Worm (Caenorhabditis elegans) whole organism, L1 larva: ENCODE data around the gene pdl-1.

Source experiments
- C04F5.9 ChIP-seq: sonication (generic microtip); optimal IDR thresholded peaks from 2 replicates; lab custom pipeline; 2016; ENCODE audit warnings: missing genetic modification characterization, missing compliant biosample characterization
- C16A3.4 ChIP-seq: fragments of 150-350 bp; optimal IDR thresholded peaks from 2 replicates; lab custom pipeline; 2014; ENCODE audit warnings: missing biosample characterization, missing genetic modification characterization
- C34B4.2 ChIP-seq: sonication (generic microtip); optimal IDR thresholded peaks from 2 replicates; lab custom pipeline; 2017; ENCODE audit warnings: mild to moderate bottlenecking, missing genetic modification characterization, missing compliant biosample characterization
- F16B12.6 ChIP-seq: fragments of 150-350 bp; optimal IDR thresholded peaks from 2 replicates; lab custom pipeline; 2014; ENCODE audit warnings: missing biosample characterization, missing genetic modification characterization
- Y116A8C.19 ChIP-seq: sonication (generic microtip); optimal IDR thresholded peaks from 2 replicates; lab custom pipeline; 2016; ENCODE audit warnings: missing compliant biosample characterization, missing genetic modification characterization, borderline replicate concordance
- blmp-1 ChIP-seq: fragments of 150-350 bp; optimal IDR thresholded peaks from 2 replicates; lab custom pipeline; 2014; ENCODE audit warnings: missing biosample characterization, missing genetic modification characterization
- ceh-82 ChIP-seq, 3 experiments: fragments of 150-350 bp in 1 of 3; sonication (generic microtip) in 2 of 3; optimal IDR thresholded peaks; 2 replicates each; lab custom pipeline; 2014 to 2017; ENCODE audit warnings: missing biosample characterization in 3 of 3, missing genetic modification characterization in 3 of 3
- ces-1 ChIP-seq: fragments of 150-350 bp; optimal IDR thresholded peaks from 2 replicates; lab custom pipeline; 2014; ENCODE audit warnings: missing biosample characterization, missing genetic modification reagents, missing genetic modification characterization
- dpl-1 ChIP-seq, 3 experiments: fragments of 150-350 bp in 2 of 3; sonication (generic microtip) in 1 of 3; optimal IDR thresholded peaks; 2 replicates each; lab custom pipeline; 2014 to 2017; ENCODE audit warnings: missing biosample characterization in 3 of 3, missing genetic modification characterization in 3 of 3, missing genetic modification reagents in 3 of 3
- dsc-1 ChIP-seq: sonication (generic microtip); optimal IDR thresholded peaks from 2 replicates; lab custom pipeline; 2016; ENCODE audit warnings: mild to moderate bottlenecking, missing genetic modification characterization, missing compliant biosample characterization
- efl-1 ChIP-seq, 4 experiments: fragments of 150-350 bp; optimal IDR thresholded peaks in 3 of 4; peaks in 1 of 4; 1 replicate in 1 of 4; 2 replicates in 3 of 4; lab custom pipeline; 2014; ENCODE audit warnings: missing biosample characterization in 2 of 4, missing genetic modification characterization in 2 of 4, missing genetic modification reagents in 2 of 4
- egl-13 ChIP-seq: sonication (generic microtip); optimal IDR thresholded peaks from 2 replicates; lab custom pipeline; 2016; ENCODE audit warnings: missing genotype, missing genetic modification reagents, missing genetic modification characterization, missing compliant biosample characterization
- elt-2 ChIP-seq: sonication (generic microtip); optimal IDR thresholded peaks from 2 replicates; lab custom pipeline; 2016; ENCODE audit warnings: missing genetic modification characterization, mild to moderate bottlenecking, inconsistent platforms, missing compliant biosample characterization, missing genetic modification reagents
- ets-5 ChIP-seq: fragments of 200-800 bp; sonication (Bioruptor generic); IDR thresholded peaks from 2 replicates; pipeline ENCODE4 v1.3.6; 2022; ENCODE audit warnings: missing genetic modification characterization, missing compliant biosample characterization
- fkh-8 ChIP-seq: sonication (generic microtip); optimal IDR thresholded peaks from 2 replicates; lab custom pipeline; 2016; ENCODE audit warnings: mild to moderate bottlenecking, missing genetic modification characterization, missing compliant biosample characterization
- hlh-4 ChIP-seq: sonication (generic microtip); optimal IDR thresholded peaks from 2 replicates; lab custom pipeline; 2016; ENCODE audit warnings: mild to moderate bottlenecking, missing genetic modification characterization, missing compliant biosample characterization
- hpl-2 ChIP-seq: fragments of 150-350 bp; optimal IDR thresholded peaks from 2 replicates; lab custom pipeline; 2014; ENCODE audit warnings: missing biosample characterization, missing genetic modification reagents, missing genetic modification characterization
- irx-1 ChIP-seq: sonication (generic microtip); optimal IDR thresholded peaks from 2 replicates; lab custom pipeline; 2016; ENCODE audit warnings: missing genetic modification characterization, missing compliant biosample characterization
- isw-1 ChIP-seq: fragments of 200-800 bp; sonication (Bioruptor generic); IDR thresholded peaks from 2 replicates; pipeline ENCODE4 v1.3.6; 2022; ENCODE audit warnings: missing genetic modification characterization, missing compliant biosample characterization
- jun-1 ChIP-seq: fragments of 150-350 bp; optimal IDR thresholded peaks from 2 replicates; lab custom pipeline; 2014; ENCODE audit warnings: missing biosample characterization, missing genetic modification reagents, missing genetic modification characterization
- lin-14 ChIP-seq: fragments of 200-800 bp; sonication (Bioruptor generic); optimal IDR thresholded peaks from 2 replicates; lab custom pipeline; 2018; ENCODE audit warnings: mild to moderate bottlenecking, missing genetic modification characterization, moderate library complexity, missing compliant biosample characterization
- lin-15B ChIP-seq: fragments of 150-350 bp; sonication (generic microtip); optimal IDR thresholded peaks from 3 replicates; lab custom pipeline; 2014; ENCODE audit warnings: missing biosample characterization, missing genetic modification characterization
- lin-35 ChIP-seq, 2 experiments: fragments of 150-350 bp; optimal IDR thresholded peaks; 2 replicates each; lab custom pipeline; 2014; ENCODE audit warnings: missing biosample characterization in 2 of 2, missing genetic modification characterization in 2 of 2, missing genetic modification reagents in 2 of 2
- lir-3 ChIP-seq: sonication (generic microtip); optimal IDR thresholded peaks from 2 replicates; lab custom pipeline; 2016; ENCODE audit warnings: mild to moderate bottlenecking, missing genetic modification characterization, moderate library complexity, missing compliant biosample characterization; ENCODE audit not compliant: poor library complexity
- lsy-2 ChIP-seq, 2 experiments: fragments of 150-350 bp; optimal IDR thresholded peaks; 2 replicates each; lab custom pipeline; 2014; ENCODE audit warnings: missing biosample characterization in 2 of 2, missing genetic modification characterization in 2 of 2
- mep-1 ChIP-seq: fragments of 150-350 bp; optimal IDR thresholded peaks from 2 replicates; lab custom pipeline; 2014; ENCODE audit warnings: missing biosample characterization, missing genetic modification characterization
- nhr-12 ChIP-seq: sonication (generic microtip); optimal IDR thresholded peaks from 2 replicates; lab custom pipeline; 2017; ENCODE audit warnings: missing biosample characterization, missing genetic modification characterization
- nhr-19 ChIP-seq: fragments of 200-800 bp; sonication (Bioruptor generic); conservative IDR thresholded peaks from 2 replicates; pipeline ENCODE4 v1.3.6; 2022; ENCODE audit warnings: missing genetic modification characterization, missing compliant biosample characterization
- nhr-20 ChIP-seq: sonication (generic microtip); optimal IDR thresholded peaks from 2 replicates; lab custom pipeline; 2016; ENCODE audit warnings: mild to moderate bottlenecking, missing genetic modification characterization, missing compliant biosample characterization
- nhr-28 ChIP-seq: fragments of 150-350 bp; optimal IDR thresholded peaks from 2 replicates; lab custom pipeline; 2014; ENCODE audit warnings: missing biosample characterization, missing genetic modification characterization
- nhr-47 ChIP-seq: sonication (generic microtip); optimal IDR thresholded peaks from 2 replicates; lab custom pipeline; 2016; ENCODE audit warnings: mild to moderate bottlenecking, missing genetic modification characterization, moderate library complexity, missing compliant biosample characterization
- nhr-71 ChIP-seq: sonication (generic microtip); optimal IDR thresholded peaks from 2 replicates; lab custom pipeline; 2016; ENCODE audit warnings: mild to moderate bottlenecking, missing genetic modification characterization, moderate library complexity, missing compliant biosample characterization
- nhr-76 ChIP-seq: sonication (generic microtip); optimal IDR thresholded peaks from 2 replicates; lab custom pipeline; 2017; ENCODE audit warnings: missing biosample characterization, missing genetic modification characterization
- nhr-77 ChIP-seq: fragments of 150-350 bp; optimal IDR thresholded peaks from 2 replicates; lab custom pipeline; 2014; ENCODE audit warnings: missing biosample characterization, missing genetic modification characterization
- nhr-84 ChIP-seq: sonication (generic microtip); optimal IDR thresholded peaks from 2 replicates; lab custom pipeline; 2017; ENCODE audit warnings: missing biosample characterization, missing genetic modification characterization
- nhr-85 ChIP-seq: sonication (generic microtip); peaks from one replicate; lab custom pipeline; 2016; ENCODE audit warnings: missing genetic modification characterization, inconsistent platforms, missing compliant biosample characterization
- nhr-90 ChIP-seq: sonication (generic microtip); optimal IDR thresholded peaks from 2 replicates; lab custom pipeline; 2016; ENCODE audit warnings: mild to moderate bottlenecking, missing genetic modification characterization, missing compliant biosample characterization; ENCODE audit not compliant: poor library complexity
- pqm-1 ChIP-seq: sonication (generic microtip); optimal IDR thresholded peaks from 3 replicates; lab custom pipeline; 2017; ENCODE audit warnings: missing biosample characterization, missing genetic modification characterization
- snpc-4 ChIP-seq: fragments of 150-350 bp; optimal IDR thresholded peaks from 2 replicates; lab custom pipeline; 2014; ENCODE audit warnings: missing biosample characterization, missing genetic modification characterization
- snu-23 ChIP-seq: sonication (generic microtip); optimal IDR thresholded peaks from 2 replicates; lab custom pipeline; 2016; ENCODE audit warnings: missing genetic modification characterization, missing compliant biosample characterization
- sox-4 ChIP-seq: sonication (generic microtip); optimal IDR thresholded peaks from 2 replicates; lab custom pipeline; 2016; ENCODE audit warnings: missing genetic modification characterization, missing compliant biosample characterization
- sptf-1 ChIP-seq: fragments of 150-350 bp; optimal IDR thresholded peaks from 2 replicates; lab custom pipeline; 2014; ENCODE audit warnings: missing biosample characterization, missing genetic modification characterization
- swsn-7 ChIP-seq: sonication (generic microtip); optimal IDR thresholded peaks from 2 replicates; lab custom pipeline; 2016; ENCODE audit warnings: missing genetic modification characterization, missing compliant biosample characterization
- tlp-1 ChIP-seq: fragments of 150-350 bp; optimal IDR thresholded peaks from 2 replicates; lab custom pipeline; 2014; ENCODE audit warnings: missing biosample characterization, missing genetic modification characterization
- unc-130 ChIP-seq: fragments of 150-350 bp; optimal IDR thresholded peaks from 2 replicates; lab custom pipeline; 2017; ENCODE audit warnings: missing biosample characterization, missing genetic modification characterization, inconsistent platforms
- unc-62 ChIP-seq: fragments of 150-350 bp; optimal IDR thresholded peaks from 2 replicates; lab custom pipeline; 2014; ENCODE audit warnings: missing biosample characterization, missing genetic modification reagents, missing genetic modification characterization
- xbp-1 ChIP-seq: sonication (generic microtip); optimal IDR thresholded peaks from 2 replicates; lab custom pipeline; 2016; ENCODE audit warnings: missing genetic modification characterization, missing compliant biosample characterization

Gene pdl-1

DNA sequence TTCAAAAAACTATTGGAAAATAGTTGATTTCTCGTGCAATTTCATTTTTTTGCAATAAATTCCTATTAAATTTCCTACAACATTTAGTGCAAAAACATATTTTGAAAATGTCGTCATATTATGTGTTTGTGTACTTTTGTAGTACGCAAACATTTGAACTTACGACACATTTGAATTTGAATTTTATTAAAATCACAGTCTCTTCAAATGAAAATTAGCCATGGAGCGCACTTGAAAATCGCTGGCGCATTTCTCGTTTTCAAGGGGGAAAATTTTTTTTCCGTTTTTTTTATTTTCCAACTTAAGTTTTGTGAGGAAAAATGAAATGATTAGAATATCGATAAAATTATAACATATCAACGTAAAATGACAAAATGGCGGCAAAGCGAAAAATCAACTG, 36.1 kb upstream of the pdl-1 start:
- TF ChIP-seq isw-1 (GFP tag; lab: Robert Waterston, UW) = no peak
- peak; percentile 30; the same call in 1 of the 2 replicates for TF ChIP-seq nhr-19 (GFP tag; lab: Robert Waterston, UW)
- TF ChIP-seq unc-62 (GFP tag; lab: Kevin White, UChicago) = no peak
- TF ChIP-seq sptf-1 (tag; lab: Kevin White, UChicago) = no peak
- peak; percentile 75 to 86 for TF ChIP-seq lsy-2 (tag; optimal IDR thresholded peaks at IDR 0.05; lab: Kevin White, UChicago)
- TF ChIP-seq irx-1 (tag; lab: Kevin White, UChicago) = peak; percentile 11
- no peak for TF ChIP-seq unc-130
- peak; percentile 82 for TF ChIP-seq hpl-2 (GFP tag; lab: Kevin White, UChicago)
- peak in 1 of 2 experiments; percentile 82 for TF ChIP-seq lin-35 (GFP tag; optimal IDR thresholded peaks at IDR 0.05; lab: Kevin White, UChicago)
- peak; percentile 23 for TF ChIP-seq swsn-7 (tag; lab: Kevin White, UChicago)
- TF ChIP-seq jun-1 (tag; lab: Kevin White, UChicago) = no peak
- TF ChIP-seq tlp-1 = no peak
- TF ChIP-seq nhr-71 (tag; lab: Kevin White, UChicago) = peak; percentile 63
- peak; percentile 14 for TF ChIP-seq snpc-4 (tag; lab: Kevin White, UChicago)
- peak; percentile 42 to 67 (median 65) for TF ChIP-seq dpl-1 (GFP tag; optimal IDR thresholded peaks at IDR 0.05; lab: Kevin White, UChicago)
- TF ChIP-seq snu-23 (GFP tag; lab: Kevin White, UChicago) = peak; percentile 48
- TF ChIP-seq C04F5.9 (tag; lab: Kevin White, UChicago) = no peak
- no peak for TF ChIP-seq elt-2 (tag; lab: Kevin White, UChicago)
- peak; percentile 55 for TF ChIP-seq nhr-47 (tag; lab: Kevin White, UChicago)
- peak; percentile 5 for TF ChIP-seq egl-13 (tag; lab: Kevin White, UChicago)
- no peak for TF ChIP-seq fkh-8 (tag; lab: Kevin White, UChicago)
- peak; percentile 51 for TF ChIP-seq dsc-1 (tag; lab: Kevin White, UChicago)
- TF ChIP-seq nhr-77 (tag; lab: Kevin White, UChicago) = no peak
- peak; percentile 19 for TF ChIP-seq xbp-1 (tag; lab: Kevin White, UChicago)
- TF ChIP-seq lin-14 (GFP tag; lab: Kevin White, UChicago) = peak; percentile 50
- peak; percentile 67 for TF ChIP-seq nhr-85 (tag; lab: Kevin White, UChicago)
- TF ChIP-seq ceh-82 (tag; optimal IDR thresholded peaks at IDR 0.05; lab: Kevin White, UChicago) = no peak
- TF ChIP-seq mep-1 = peak; percentile 22
- TF ChIP-seq nhr-20 = peak; percentile 56
- peak; percentile 5 for TF ChIP-seq lin-15B (tag; lab: Kevin White, UChicago)
- peak; percentile 74 to 93 for TF ChIP-seq efl-1 (optimal IDR thresholded peaks at IDR 0.05; lab: Kevin White, UChicago)
- peak; percentile 75 to 93 for TF ChIP-seq efl-1 (GFP tag; optimal IDR thresholded peaks at IDR 0.05 in 1 of 2; lab: Kevin White, UChicago)
- TF ChIP-seq F16B12.6 (tag; lab: Kevin White, UChicago) = peak; percentile 62

DNA sequence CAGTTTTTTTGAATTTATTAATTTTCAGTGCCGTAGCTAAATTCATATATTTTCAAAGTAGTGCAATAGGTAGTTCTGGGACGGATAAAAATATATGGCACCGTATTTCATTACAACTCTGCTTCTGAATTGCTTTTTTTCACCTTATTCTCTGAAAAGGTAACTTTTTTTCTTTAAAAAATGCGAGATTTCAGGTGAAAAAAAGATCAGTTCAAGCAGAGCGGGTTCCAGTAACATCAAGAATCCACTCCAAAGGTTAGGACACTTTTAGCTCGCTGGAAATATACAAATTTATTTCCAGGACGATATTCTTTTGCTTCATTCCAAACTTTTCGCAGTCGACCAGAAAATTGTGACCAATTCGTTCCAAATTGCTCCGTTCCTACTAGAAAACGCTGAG, 35.5 kb upstream of the pdl-1 start, which contains the start of gene T07F8.1:
Gene T07F8.1 (plus strand): TSS at position 301 of the 400 bp plus-strand sequence.
- TF ChIP-seq snpc-4 (tag; lab: Kevin White, UChicago) = no peak
- TF ChIP-seq lir-3 (tag; lab: Kevin White, UChicago) = no peak
- TF ChIP-seq nhr-28 (tag; lab: Kevin White, UChicago) = no peak
- no peak for TF ChIP-seq dsc-1 (tag; lab: Kevin White, UChicago)
- TF ChIP-seq efl-1 (optimal IDR thresholded peaks at IDR 0.05; lab: Kevin White, UChicago) = no peak
- TF ChIP-seq efl-1 (GFP tag; optimal IDR thresholded peaks at IDR 0.05 in 1 of 2; lab: Kevin White, UChicago) = no peak
- TF ChIP-seq nhr-12 (tag; lab: Kevin White, UChicago) = no peak
- no peak for TF ChIP-seq xbp-1 (tag; lab: Kevin White, UChicago)

DNA sequence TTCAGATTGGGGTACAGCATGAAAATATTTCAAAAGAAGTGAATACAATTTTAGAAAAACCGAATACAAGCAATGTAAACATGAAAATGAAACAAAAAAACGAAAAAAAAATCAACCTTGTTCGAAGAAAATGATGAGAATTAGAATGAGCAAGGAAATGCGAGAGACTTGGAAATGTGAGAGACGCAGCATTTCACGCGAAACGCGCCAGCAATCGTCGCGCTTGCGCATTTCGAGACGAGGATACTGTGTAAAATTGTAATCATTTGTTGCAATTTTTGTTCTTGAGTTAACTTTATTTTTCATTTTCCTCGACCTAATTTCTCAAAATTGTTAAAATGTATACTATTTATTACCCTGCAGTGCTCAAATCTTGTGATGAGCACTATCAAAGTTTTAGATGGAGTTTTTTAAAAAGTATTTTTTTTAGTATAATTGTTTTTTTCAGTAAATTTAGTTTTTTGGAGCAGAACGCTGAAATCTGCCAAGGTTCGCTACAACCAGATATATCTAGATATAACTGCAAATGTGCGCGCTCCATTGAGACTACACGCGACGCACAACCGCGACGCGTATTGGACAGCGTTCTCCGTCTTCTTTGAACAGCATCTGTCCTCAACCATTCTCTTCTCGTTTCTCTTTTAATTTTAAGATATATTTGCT, 31.5 kb upstream of the pdl-1 start, which contains the start of gene fust-1:
Gene fust-1 (plus strand): TSS at position 613 of the 663 bp plus-strand sequence.
- TF ChIP-seq nhr-90 (tag; lab: Kevin White, UChicago) (peak; percentile 97), nhr-76 (tag; lab: Kevin White, UChicago) (no peak), ets-5 (GFP tag; lab: Robert Waterston, UW) (no peak), Y116A8C.19 (tag; lab: Kevin White, UChicago) (no peak), nhr-84 (tag; lab: Kevin White, UChicago) (no peak), unc-62 (GFP tag; lab: Kevin White, UChicago) (peak; percentile 47), blmp-1 (peak; percentile 73), pqm-1 (tag; lab: Kevin White, UChicago) (no peak), C34B4.2 (tag; lab: Kevin White, UChicago) (peak; percentile 50), hlh-4 (no peak), C16A3.4 (peak; percentile 96), sox-4 (tag; lab: Kevin White, UChicago) (peak; percentile 93), sptf-1 (tag; lab: Kevin White, UChicago) (no peak), snu-23 (GFP tag; lab: Kevin White, UChicago) (peak; percentile 99), ceh-82 (tag; optimal IDR thresholded peaks at IDR 0.05; lab: Kevin White, UChicago) (peak; percentile 98 to 99 (median 98)), ces-1 (GFP tag; lab: Kevin White, UChicago) (no peak), lin-14 (GFP tag; lab: Kevin White, UChicago) (peak; percentile 97), jun-1 (tag; lab: Kevin White, UChicago) (peak; percentile 96), lin-35 (GFP tag; optimal IDR thresholded peaks at IDR 0.05; lab: Kevin White, UChicago) (peak; percentile 90 to 94)
